Worm (Caenorhabditis elegans) whole organism, young adult: ENCODE results near the gene pfd-1.

ENCODE experiments used
- B0261.1 ChIP-seq: sonication (generic microtip); optimal IDR thresholded peaks from 2 replicates; lab custom pipeline; 2016; ENCODE audit warnings: mild to moderate bottlenecking, missing genetic modification characterization, moderate library complexity, missing compliant biosample characterization
- B0336.3 ChIP-seq: fragments of 200-800 bp; sonication (Bioruptor generic); IDR thresholded peaks from 2 replicates; pipeline ENCODE4 v1.3.6; 2022; ENCODE audit warnings: missing genetic modification characterization, missing compliant biosample characterization
- C17E4.6 ChIP-seq: fragments of 200-800 bp; sonication (Bioruptor generic); IDR thresholded peaks from 2 replicates; pipeline ENCODE4 v1.3.6; 2022; ENCODE audit warnings: missing genetic modification reagents, missing genetic modification characterization, missing compliant biosample characterization
- D2030.7 ChIP-seq: fragments of 200-800 bp; sonication (Bioruptor generic); IDR thresholded peaks from 2 replicates; pipeline ENCODE4 v1.3.6; 2022; ENCODE audit warnings: missing genetic modification reagents, missing genetic modification characterization, missing compliant biosample characterization
- F37B4.10 ChIP-seq: fragments of 200-800 bp; sonication (Bioruptor generic); IDR thresholded peaks from 2 replicates; pipeline ENCODE4 v1.3.6; 2022; ENCODE audit warnings: missing genetic modification characterization, missing compliant biosample characterization
- F49E8.2 ChIP-seq: sonication (generic microtip); optimal IDR thresholded peaks from 3 replicates; lab custom pipeline; 2017; ENCODE audit warnings: missing genetic modification characterization, mild to moderate bottlenecking, missing compliant biosample characterization, antibody characterized with exemption, moderate library complexity; ENCODE audit not compliant: insufficient read depth
- F55B11.4 ChIP-seq: sonication (generic microtip); optimal IDR thresholded peaks from 2 replicates; lab custom pipeline; 2016; ENCODE audit warnings: missing compliant biosample characterization, missing genetic modification characterization, borderline replicate concordance; ENCODE audit not compliant: insufficient read depth
- Y95B8A.8 ChIP-seq: fragments of 200-800 bp; sonication (Bioruptor generic); IDR thresholded peaks from 2 replicates; pipeline ENCODE4 v1.3.6; 2022; ENCODE audit warnings: missing genetic modification reagents, missing genetic modification characterization, missing compliant biosample characterization
- aptf-2 ChIP-seq: fragments of 200-800 bp; sonication (Bioruptor generic); conservative IDR thresholded peaks from 2 replicates; pipeline ENCODE4 v1.3.6; 2022; ENCODE audit warnings: missing genetic modification reagents, missing genetic modification characterization, missing compliant biosample characterization
- athp-1 ChIP-seq: sonication (generic microtip); optimal IDR thresholded peaks from 2 replicates; lab custom pipeline; 2017; ENCODE audit warnings: mild to moderate bottlenecking, missing genetic modification characterization, missing compliant biosample characterization
- cebp-1 ChIP-seq, 2 experiments: fragments of 200-800 bp in 1 of 2; sonication (Bioruptor generic) in 1 of 2; sonication (generic microtip) in 1 of 2; IDR thresholded peaks in 1 of 2; optimal IDR thresholded peaks in 1 of 2; 2 replicates each; pipeline versions ENCODE4 v1.3.6 to Lab custom; 2017 to 2022; ENCODE audit warnings: missing compliant biosample characterization in 2 of 2, missing genetic modification characterization in 2 of 2, mild to moderate bottlenecking in 1 of 2, missing genetic modification reagents in 1 of 2, moderate library complexity in 1 of 2
- chd-7 ChIP-seq: sonication (generic microtip); optimal IDR thresholded peaks from 2 replicates; lab custom pipeline; 2016; ENCODE audit warnings: mild to moderate bottlenecking, missing genetic modification characterization, moderate library complexity, missing compliant biosample characterization
- die-1 ChIP-seq: sonication (generic microtip); optimal IDR thresholded peaks from 2 replicates; lab custom pipeline; 2016; ENCODE audit warnings: missing genotype, mild to moderate bottlenecking, missing genetic modification characterization, missing compliant biosample characterization
- dox-1 ChIP-seq: fragments of 200-800 bp; sonication (Bioruptor generic); IDR thresholded peaks from 2 replicates; pipeline ENCODE4 v1.3.6; 2022; ENCODE audit warnings: missing genetic modification reagents, missing genetic modification characterization, missing compliant biosample characterization
- fkh-3 ChIP-seq: sonication (generic microtip); optimal IDR thresholded peaks from 2 replicates; lab custom pipeline; 2016; ENCODE audit warnings: mild to moderate bottlenecking, missing genetic modification characterization, missing compliant biosample characterization
- gei-17 ChIP-seq: fragments of 200-800 bp; sonication (Bioruptor generic); optimal IDR thresholded peaks from 2 replicates; lab custom pipeline; 2018; ENCODE audit warnings: mild to moderate bottlenecking, missing genetic modification characterization, missing compliant biosample characterization
- him-1 ChIP-seq: sonication (generic microtip); optimal IDR thresholded peaks from 2 replicates; lab custom pipeline; 2016; ENCODE audit warnings: missing genotype, missing genetic modification reagents, missing genetic modification characterization, missing compliant biosample characterization
- hlh-26 ChIP-seq: fragments of 200-800 bp; sonication (Bioruptor generic); conservative IDR thresholded peaks from 2 replicates; pipeline ENCODE4 v1.3.6; 2022; ENCODE audit warnings: missing genetic modification reagents, missing genetic modification characterization, missing compliant biosample characterization
- hmg-1.2 ChIP-seq: fragments of 200-800 bp; sonication (Bioruptor generic); IDR thresholded peaks from 2 replicates; pipeline ENCODE4 v1.3.6; 2022; ENCODE audit warnings: missing genetic modification reagents, missing genetic modification characterization, missing compliant biosample characterization
- lag-1 ChIP-seq: fragments of 200-800 bp; sonication (Bioruptor generic); IDR thresholded peaks from 2 replicates; pipeline ENCODE4 v1.3.6; 2022; ENCODE audit warnings: missing genetic modification reagents, missing genetic modification characterization, missing compliant biosample characterization
- let-607 ChIP-seq, 2 experiments: fragments of 200-800 bp in 1 of 2; sonication (Bioruptor generic) in 1 of 2; sonication (generic microtip) in 1 of 2; optimal IDR thresholded peaks; 2 replicates each; lab custom pipeline; 2016 to 2018; ENCODE audit warnings: mild to moderate bottlenecking in 2 of 2, missing compliant biosample characterization in 2 of 2, missing genetic modification characterization in 2 of 2, moderate library complexity in 2 of 2, missing genotype in 1 of 2
- lin-40 ChIP-seq: sonication (generic microtip); optimal IDR thresholded peaks from 2 replicates; lab custom pipeline; 2016; ENCODE audit warnings: missing genetic modification characterization, mild to moderate bottlenecking, missing compliant biosample characterization, missing genotype, missing genetic modification reagents
- lin-54 ChIP-seq: fragments of 200-800 bp; sonication (Bioruptor generic); optimal IDR thresholded peaks from 2 replicates; lab custom pipeline; 2018; ENCODE audit warnings: mild to moderate bottlenecking, missing genetic modification characterization, missing compliant biosample characterization
- lir-1 ChIP-seq: fragments of 200-800 bp; sonication (Bioruptor generic); conservative IDR thresholded peaks from 2 replicates; pipeline ENCODE4 v1.3.6; 2022; ENCODE audit warnings: missing genetic modification reagents, missing genetic modification characterization, missing compliant biosample characterization
- madf-10 ChIP-seq: sonication (generic microtip); optimal IDR thresholded peaks from 2 replicates; lab custom pipeline; 2016; ENCODE audit warnings: mild to moderate bottlenecking, missing genetic modification characterization, missing compliant biosample characterization
- mel-28 ChIP-seq: sonication (generic microtip); optimal IDR thresholded peaks from 2 replicates; lab custom pipeline; 2016; ENCODE audit warnings: borderline replicate concordance, mild to moderate bottlenecking, missing genetic modification characterization, missing compliant biosample characterization
- mes-4 ChIP-seq: sonication (generic microtip); optimal IDR thresholded peaks from 2 replicates; lab custom pipeline; 2016; ENCODE audit warnings: missing genotype, missing genetic modification characterization, missing compliant biosample characterization
- nfya-1 ChIP-seq: sonication (generic microtip); optimal IDR thresholded peaks from 2 replicates; lab custom pipeline; 2017; ENCODE audit warnings: antibody characterized with exemption, missing compliant biosample characterization, missing genetic modification characterization, borderline replicate concordance; ENCODE audit not compliant: insufficient read depth
- nfya-2 ChIP-seq: fragments of 200-800 bp; sonication (Bioruptor generic); IDR thresholded peaks from 2 replicates; pipeline ENCODE4 v1.3.6; 2022; ENCODE audit warnings: missing genetic modification reagents, missing genetic modification characterization, missing compliant biosample characterization
- nfyb-1 ChIP-seq: fragments of 200-800 bp; sonication (Bioruptor generic); IDR thresholded peaks from 2 replicates; pipeline ENCODE4 v1.3.6; 2022; ENCODE audit warnings: missing genetic modification reagents, missing genetic modification characterization, missing compliant biosample characterization
- nhr-80 ChIP-seq: sonication (generic microtip); optimal IDR thresholded peaks from 2 replicates; lab custom pipeline; 2016; ENCODE audit warnings: missing genetic modification characterization, missing compliant biosample characterization
- pbrm-1 ChIP-seq: fragments of 200-800 bp; sonication (Bioruptor generic); IDR thresholded peaks from 2 replicates; pipeline ENCODE4 v1.3.6; 2022; ENCODE audit warnings: missing genetic modification reagents, missing genetic modification characterization, missing compliant biosample characterization
- rec-8 ChIP-seq, 2 experiments: sonication (generic microtip); optimal IDR thresholded peaks; 2 replicates each; lab custom pipeline; 2016; ENCODE audit warnings: mild to moderate bottlenecking in 2 of 2, missing genetic modification characterization in 2 of 2, missing genetic modification reagents in 2 of 2, missing genotype in 2 of 2, missing biosample characterization in 1 of 2, missing compliant biosample characterization in 1 of 2, moderate library complexity in 1 of 2
- repo-1 ChIP-seq: sonication (generic microtip); optimal IDR thresholded peaks from 2 replicates; lab custom pipeline; 2017; ENCODE audit warnings: mild to moderate bottlenecking, missing genetic modification characterization, missing compliant biosample characterization
- rpc-1 ChIP-seq, 2 experiments: fragments of 150-350 bp in 1 of 2; sonication (generic microtip) in 1 of 2; optimal IDR thresholded peaks; 2 replicates each; lab custom pipeline; 2014 to 2018; ENCODE audit warnings: missing biosample characterization in 1 of 2, missing genetic modification characterization in 1 of 2, missing genetic modification reagents in 1 of 2, missing genotype in 1 of 2
- sdz-38 ChIP-seq: sonication (generic microtip); optimal IDR thresholded peaks from 2 replicates; lab custom pipeline; 2016; ENCODE audit warnings: missing genotype, missing genetic modification characterization, missing compliant biosample characterization
- sea-2 ChIP-seq: fragments of 200-800 bp; sonication (Bioruptor generic); IDR thresholded peaks from 2 replicates; pipeline ENCODE4 v1.3.6; 2022; ENCODE audit warnings: missing genetic modification characterization, missing compliant biosample characterization
- somi-1 ChIP-seq: fragments of 200-800 bp; sonication (Bioruptor generic); optimal IDR thresholded peaks from 2 replicates; lab custom pipeline; 2018; ENCODE audit warnings: mild to moderate bottlenecking, missing genetic modification characterization, missing compliant biosample characterization
- sptf-2 ChIP-seq: fragments of 200-800 bp; sonication (Bioruptor generic); optimal IDR thresholded peaks from 2 replicates; lab custom pipeline; 2018; ENCODE audit warnings: mild to moderate bottlenecking, missing genetic modification characterization, missing compliant biosample characterization
- unc-62 ChIP-seq: fragments of 150-350 bp; optimal IDR thresholded peaks from 2 replicates; lab custom pipeline; 2014; ENCODE audit warnings: missing biosample characterization, missing genetic modification reagents, missing genetic modification characterization
- xnd-1 ChIP-seq: sonication (generic microtip); optimal IDR thresholded peaks from 2 replicates; lab custom pipeline; 2016; ENCODE audit warnings: missing genotype, missing genetic modification reagents, missing genetic modification characterization, missing compliant biosample characterization
- ztf-25 ChIP-seq: fragments of 200-800 bp; sonication (Bioruptor generic); IDR thresholded peaks from 2 replicates; pipeline ENCODE4 v1.3.6; 2022; ENCODE audit warnings: missing genetic modification reagents, missing genetic modification characterization, missing compliant biosample characterization
- ztf-28 ChIP-seq: fragments of 200-800 bp; sonication (Bioruptor generic); IDR thresholded peaks from 2 replicates; pipeline ENCODE4 v1.3.6; 2022; ENCODE audit warnings: missing genetic modification reagents, missing genetic modification characterization, missing compliant biosample characterization
- ztf-3 ChIP-seq: fragments of 200-800 bp; sonication (Bioruptor generic); optimal IDR thresholded peaks from 2 replicates; lab custom pipeline; 2018; ENCODE audit warnings: mild to moderate bottlenecking, missing genetic modification characterization, missing compliant biosample characterization
- ztf-6 ChIP-seq: fragments of 200-800 bp; sonication (Bioruptor generic); IDR thresholded peaks from 2 replicates; pipeline ENCODE4 v1.3.6; 2022; ENCODE audit warnings: missing genetic modification reagents, missing genetic modification characterization, missing compliant biosample characterization

pfd-1 gene

DNA sequence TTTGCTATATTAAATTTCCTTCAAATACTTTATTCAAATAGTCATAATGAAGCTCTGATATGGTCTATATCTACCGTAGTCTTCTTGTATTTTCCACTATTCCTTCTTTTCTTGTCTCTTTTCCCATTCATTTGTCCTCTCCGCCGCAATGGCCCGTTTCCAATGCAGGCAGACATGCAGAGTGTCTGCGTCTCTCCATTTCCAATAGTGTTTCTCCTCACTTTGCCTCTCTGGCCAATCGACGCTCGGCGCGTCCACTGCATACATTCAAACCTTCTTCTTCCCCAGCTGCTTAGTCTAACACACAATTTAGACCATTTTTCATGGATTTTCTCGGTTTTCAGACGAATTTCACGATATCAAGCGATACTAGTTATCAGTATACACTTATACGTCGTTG lies 24.7 kb upstream of the pfd-1 start:
- TF ChIP-seq sdz-38 (tag; lab: Kevin White, UChicago), result no peak
- no peak for TF ChIP-seq B0261.1 (tag; lab: Kevin White, UChicago)
- no peak for TF ChIP-seq F49E8.2 (tag; lab: Kevin White, UChicago)
- TF ChIP-seq rec-8 (tag; optimal IDR thresholded peaks at IDR 0.05; lab: Kevin White, UChicago), result no peak
- no peak for TF ChIP-seq F55B11.4
- no peak for TF ChIP-seq repo-1 (tag; lab: Kevin White, UChicago)
- TF ChIP-seq let-607 (tag; optimal IDR thresholded peaks at IDR 0.05; lab: Kevin White, UChicago), result peak in 1 of 2 experiments; percentile 48
- no peak for TF ChIP-seq madf-10
- peak; percentile 95 for TF ChIP-seq nfyb-1
- no peak for TF ChIP-seq D2030.7 (GFP tag; lab: Robert Waterston, UW)
- no peak for TF ChIP-seq fkh-3 (tag; lab: Kevin White, UChicago)
- no peak for TF ChIP-seq ztf-6 (GFP tag; lab: Robert Waterston, UW)
- no peak for TF ChIP-seq sptf-2 (GFP tag; lab: Kevin White, UChicago)
- peak; percentile 100 for TF ChIP-seq hmg-1.2
- TF ChIP-seq Y95B8A.8 (GFP tag; lab: Robert Waterston, UW), result no peak
- no peak for TF ChIP-seq C17E4.6
- TF ChIP-seq lir-1 (GFP tag; lab: Robert Waterston, UW), result no peak
- no peak for TF ChIP-seq B0336.3
- no peak for TF ChIP-seq xnd-1
- TF ChIP-seq ztf-3 (GFP tag; lab: Kevin White, UChicago), result no peak
- TF ChIP-seq lag-1 (GFP tag; lab: Robert Waterston, UW), result no peak
- no peak for TF ChIP-seq gei-17 (GFP tag; lab: Kevin White, UChicago)
- TF ChIP-seq sea-2 (GFP tag; lab: Robert Waterston, UW), result no peak
- TF ChIP-seq cebp-1 (GFP tag; IDR thresholded peaks at IDR 0.05; lab: Robert Waterston, UW), result no peak
- peak; percentile 31 for TF ChIP-seq cebp-1 (tag; optimal IDR thresholded peaks at IDR 0.05; lab: Kevin White, UChicago)
- TF ChIP-seq pbrm-1 (GFP tag; lab: Robert Waterston, UW), result no peak
- TF ChIP-seq unc-62, result no peak
- TF ChIP-seq nfya-2 (GFP tag; lab: Robert Waterston, UW), result no peak
- TF ChIP-seq ztf-28, result no peak

DNA sequence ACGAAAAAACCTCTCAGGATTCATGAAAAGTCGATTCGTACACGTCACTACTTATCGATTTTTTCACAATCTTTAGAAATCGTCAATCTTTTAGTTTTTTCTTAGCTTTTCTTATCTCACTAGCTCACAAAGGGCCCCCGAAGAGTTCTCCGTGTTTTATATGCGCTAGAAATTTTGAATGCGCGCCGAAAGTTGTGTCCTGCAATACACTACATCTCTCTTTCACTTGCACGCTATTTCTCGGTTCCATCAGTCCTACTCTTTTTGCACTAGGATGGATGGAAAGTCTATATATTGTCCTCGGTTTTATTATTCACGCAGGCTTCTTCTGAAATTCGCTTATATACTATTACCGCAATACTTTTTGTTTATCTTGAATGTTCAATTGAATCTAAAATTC lies 24.3 kb upstream of the pfd-1 start:
- TF ChIP-seq him-1 (no peak), mel-28 (tag; lab: Kevin White, UChicago) (no peak), lin-54 (GFP tag; lab: Kevin White, UChicago) (peak; percentile 11), let-607 (tag; optimal IDR thresholded peaks at IDR 0.05; lab: Kevin White, UChicago) (no peak)

ce11 chrIV:11126004-11126027 lies 24.1 kb upstream of the pfd-1 start, which contains the start of gene swsn-4:
Gene swsn-4 (plus strand): TSS chrIV:11126024.
- TF ChIP-seq dox-1 (GFP tag; lab: Robert Waterston, UW) (no peak), athp-1 (tag; lab: Kevin White, UChicago) (no peak), lin-40 (no peak), nfya-1 (tag; lab: Kevin White, UChicago) (no peak), F37B4.10 (GFP tag; lab: Robert Waterston, UW) (no peak), hlh-26 (no peak), ztf-25 (GFP tag; lab: Robert Waterston, UW) (no peak), hmg-1.2 (no peak), sea-2 (GFP tag; lab: Robert Waterston, UW) (no peak), chd-7 (tag; lab: Kevin White, UChicago) (no peak), die-1 (tag; lab: Kevin White, UChicago) (no peak), mes-4 (tag; lab: Kevin White, UChicago) (no peak), nhr-80 (tag; lab: Kevin White, UChicago) (no peak), aptf-2 (GFP tag; lab: Robert Waterston, UW) (no peak), ztf-3 (GFP tag; lab: Kevin White, UChicago) (no peak), rpc-1 (optimal IDR thresholded peaks at IDR 0.05; lab: Kevin White, UChicago) (no peak), rpc-1 (tag; optimal IDR thresholded peaks at IDR 0.05; lab: Kevin White, UChicago) (no peak), ztf-6 (GFP tag; lab: Robert Waterston, UW) (no peak), somi-1 (GFP tag; lab: Kevin White, UChicago) (no peak)
